Fruit fly (Drosophila melanogaster) whole organism, embryonic: ENCODE data around the gene CenB1A.

Experiments
- BEAF-32 ChIP-seq: fragments of 200-800 bp; sonication (Bioruptor generic); optimal IDR thresholded peaks from 3 replicates; lab custom pipeline; 2017; ENCODE audit warnings: missing biosample characterization, missing genetic modification characterization, mild to moderate bottlenecking, moderate library complexity, missing genetic modification reagents
- Bgb ChIP-seq: fragments of 200-800 bp; sonication (Bioruptor generic); IDR thresholded peaks from 2 replicates; pipeline ENCODE4 v1.3.6; 2022; ENCODE audit warnings: missing biosample characterization, missing genetic modification characterization; ENCODE audit not compliant: partially characterized antibody
- BtbVII ChIP-seq: fragments of 200-800 bp; sonication (Bioruptor generic); optimal IDR thresholded peaks from 3 replicates; lab custom pipeline; 2017; ENCODE audit warnings: missing biosample characterization, mild to moderate bottlenecking, missing genetic modification characterization
- CG10462 ChIP-seq: fragments of 200-800 bp; sonication (Bioruptor generic); optimal IDR thresholded peaks from 2 replicates; lab custom pipeline; 2016; ENCODE audit warnings: missing biosample characterization, missing genetic modification characterization
- CG10979 ChIP-seq: fragments of 200-800 bp; sonication (Bioruptor generic); optimal IDR thresholded peaks from 2 replicates; lab custom pipeline; 2018; ENCODE audit warnings: missing biosample characterization, mild to moderate bottlenecking, missing genetic modification characterization, moderate library complexity
- CG11247 ChIP-seq: fragments of 200-800 bp; sonication (Bioruptor generic); IDR thresholded peaks from 2 replicates; pipeline ENCODE4 v1.3.6; 2022; ENCODE audit warnings: missing biosample characterization, missing genetic modification characterization
- CG12769 ChIP-seq: fragments of 200-800 bp; sonication (Bioruptor generic); optimal IDR thresholded peaks from 2 replicates; lab custom pipeline; 2019; ENCODE audit warnings: missing biosample characterization, mild to moderate bottlenecking, missing genetic modification characterization, moderate library complexity
- CG13123 ChIP-seq: fragments of 200-800 bp; sonication (Bioruptor generic); optimal IDR thresholded peaks from 2 replicates; lab custom pipeline; 2016; ENCODE audit warnings: missing biosample characterization, missing genetic modification characterization
- CG13424 ChIP-seq: fragments of 200-800 bp; sonication (Bioruptor generic); optimal IDR thresholded peaks from 2 replicates; lab custom pipeline; 2019; ENCODE audit warnings: missing biosample characterization, mild to moderate bottlenecking, missing genetic modification characterization, moderate library complexity
- CG14014 ChIP-seq: fragments of 200-800 bp; sonication (Bioruptor generic); IDR thresholded peaks from 2 replicates; pipeline ENCODE4 v1.3.6; 2022; ENCODE audit warnings: missing biosample characterization, missing genetic modification characterization
- CG1602 ChIP-seq: fragments of 200-800 bp; sonication (Bioruptor generic); optimal IDR thresholded peaks from 3 replicates; lab custom pipeline; 2016; ENCODE audit warnings: missing biosample characterization, missing genetic modification characterization
- CG31441 ChIP-seq: fragments of 200-800 bp; sonication (Bioruptor generic); IDR thresholded peaks from 2 replicates; pipeline ENCODE4 v1.3.6; 2022; ENCODE audit warnings: missing biosample characterization, missing genetic modification characterization
- CG3163 ChIP-seq: fragments of 200-800 bp; sonication (Bioruptor generic); optimal IDR thresholded peaks from 3 replicates; lab custom pipeline; 2016; ENCODE audit warnings: missing biosample characterization, missing genetic modification characterization
- CG43689 ChIP-seq: fragments of 200-800 bp; sonication (Bioruptor generic); IDR thresholded peaks from 2 replicates; pipeline ENCODE4 v1.3.6; 2022; ENCODE audit warnings: missing biosample characterization, missing genetic modification characterization
- CG4854 ChIP-seq: fragments of 200-800 bp; sonication (Bioruptor generic); optimal IDR thresholded peaks from 2 replicates; lab custom pipeline; 2016; ENCODE audit warnings: missing biosample characterization, missing genetic modification characterization, inconsistent platforms
- CG6683 ChIP-seq: fragments of 200-800 bp; sonication (Bioruptor generic); optimal IDR thresholded peaks from 2 replicates; lab custom pipeline; 2017; ENCODE audit warnings: missing biosample characterization, mild to moderate bottlenecking, missing genetic modification characterization, missing genetic modification reagents
- CG6689 ChIP-seq: fragments of 200-800 bp; sonication (Bioruptor generic); IDR thresholded peaks from 2 replicates; pipeline ENCODE4 v1.3.6; 2022; ENCODE audit warnings: missing biosample characterization, missing genetic modification characterization
- CG8290 ChIP-seq, 3 experiments: fragments of 200-800 bp; sonication (Bioruptor generic); optimal IDR thresholded peaks; 2 replicates each; lab custom pipeline; 2016 to 2019; ENCODE audit warnings: missing biosample characterization in 3 of 3, missing genetic modification characterization in 3 of 3, mild to moderate bottlenecking in 2 of 3, moderate library complexity in 1 of 3
- CG8924 ChIP-seq: fragments of 200-800 bp; optimal IDR thresholded peaks from 3 replicates; lab custom pipeline; 2019; ENCODE audit warnings: missing biosample characterization, mild to moderate bottlenecking, missing genetic modification characterization, moderate library complexity
- Camta ChIP-seq: fragments of 200-800 bp; sonication (Bioruptor generic); optimal IDR thresholded peaks from 2 replicates; lab custom pipeline; 2016; ENCODE audit warnings: missing biosample characterization, missing genetic modification characterization
- D19B ChIP-seq: fragments of 200-800 bp; sonication (Bioruptor generic); optimal IDR thresholded peaks from 2 replicates; lab custom pipeline; 2017; ENCODE audit warnings: missing biosample characterization, mild to moderate bottlenecking, missing genetic modification characterization
- E2f2 ChIP-seq: fragments of 200-800 bp; sonication (Bioruptor generic); IDR thresholded peaks from 2 replicates; pipeline ENCODE4 v1.3.6; 2022; ENCODE audit warnings: missing biosample characterization, missing genetic modification characterization
- Hr51 ChIP-seq, 2 experiments: fragments of 200-800 bp; sonication (Bioruptor generic); optimal IDR thresholded peaks; 2 replicates in 1 of 2; 3 replicates in 1 of 2; lab custom pipeline; 2016 to 2018; ENCODE audit warnings: missing biosample characterization in 2 of 2, missing genetic modification characterization in 2 of 2, mild to moderate bottlenecking in 1 of 2, moderate library complexity in 1 of 2
- Lpt ChIP-seq: fragments of >200 bp; optimal IDR thresholded peaks from 2 replicates; lab custom pipeline; 2018; ENCODE audit warnings: missing biosample characterization, missing genetic modification characterization
- Mad ChIP-seq: fragments of 200-800 bp; sonication (Bioruptor generic); optimal IDR thresholded peaks from 2 replicates; lab custom pipeline; 2016; ENCODE audit warnings: missing biosample characterization, missing genetic modification characterization
- Pdp1 ChIP-seq, 2 experiments: fragments of 200-800 bp; sonication (Bioruptor generic); optimal IDR thresholded peaks; 3 replicates each; lab custom pipeline; 2016; ENCODE audit warnings: missing biosample characterization in 2 of 2, missing genetic modification characterization in 2 of 2, mild to moderate bottlenecking in 1 of 2, moderate library complexity in 1 of 2
- al ChIP-seq: fragments of 200-800 bp; sonication (Bioruptor generic); IDR thresholded peaks from 2 replicates; pipeline ENCODE4 v1.3.6; 2022; ENCODE audit warnings: missing biosample characterization, missing genetic modification characterization
- bbx ChIP-seq: fragments of 200-800 bp; sonication (Bioruptor generic); IDR thresholded peaks from 2 replicates; pipeline ENCODE4 v1.3.6; 2022; ENCODE audit warnings: missing biosample characterization, missing genetic modification characterization; ENCODE audit not compliant: partially characterized antibody
- cad ChIP-seq: fragments of >200 bp; optimal IDR thresholded peaks from 2 replicates; lab custom pipeline; 2017; ENCODE audit warnings: missing biosample characterization, missing genetic modification characterization
- cwo ChIP-seq: fragments of 200-800 bp; sonication (Bioruptor generic); optimal IDR thresholded peaks from 3 replicates; lab custom pipeline; 2017; ENCODE audit warnings: missing biosample characterization, missing genetic modification characterization, mild to moderate bottlenecking, moderate library complexity, missing genetic modification reagents
- dimm ChIP-seq: fragments of 200-800 bp; sonication (Bioruptor generic); IDR thresholded peaks from 2 replicates; pipeline ENCODE4 v1.3.6; 2022; ENCODE audit warnings: missing biosample characterization, missing genetic modification characterization
- dysf ChIP-seq: fragments of 200-800 bp; sonication (Bioruptor generic); IDR thresholded peaks from 3 replicates; pipeline ENCODE4 v1.3.6; 2022; ENCODE audit warnings: missing biosample characterization, missing genetic modification characterization
- exex ChIP-seq: fragments of 200-800 bp; sonication (Bioruptor generic); optimal IDR thresholded peaks from 4 replicates; lab custom pipeline; 2018; ENCODE audit warnings: missing biosample characterization, mild to moderate bottlenecking, missing genetic modification characterization, moderate library complexity
- hkb ChIP-seq, 2 experiments: fragments of 200-800 bp in 1 of 2; fragments of >200 bp in 1 of 2; sonication (Bioruptor generic) in 1 of 2; IDR thresholded peaks in 1 of 2; optimal IDR thresholded peaks in 1 of 2; 2 replicates each; pipeline versions ENCODE4 v1.3.6 to Lab custom; 2017 to 2022; ENCODE audit warnings: missing biosample characterization in 1 of 2, missing genetic modification characterization in 1 of 2
- mirr ChIP-seq: fragments of 200-800 bp; sonication (Bioruptor generic); optimal IDR thresholded peaks from 3 replicates; lab custom pipeline; 2018; ENCODE audit warnings: missing biosample characterization, mild to moderate bottlenecking, missing genetic modification characterization
- psq ChIP-seq: fragments of 200-800 bp; sonication (Bioruptor generic); optimal IDR thresholded peaks from 2 replicates; lab custom pipeline; 2017; ENCODE audit warnings: missing biosample characterization, missing genetic modification characterization
- rib ChIP-seq: fragments of 200-800 bp; sonication (Bioruptor generic); IDR thresholded peaks from 2 replicates; pipeline ENCODE4 v1.3.6; 2022; ENCODE audit warnings: missing biosample characterization, missing genetic modification characterization
- schlank ChIP-seq: fragments of 200-800 bp; sonication (Bioruptor generic); optimal IDR thresholded peaks from 2 replicates; lab custom pipeline; 2018; ENCODE audit warnings: missing biosample characterization, mild to moderate bottlenecking, missing genetic modification characterization
- sens-2 ChIP-seq: fragments of 200-800 bp; sonication (Bioruptor generic); IDR thresholded peaks from 2 replicates; pipeline ENCODE4 v1.3.6; 2022; ENCODE audit warnings: missing biosample characterization, missing genetic modification characterization
- sna ChIP-seq: fragments of 200-800 bp; sonication (Bioruptor generic); IDR thresholded peaks from 2 replicates; pipeline ENCODE4 v1.3.6; 2022; ENCODE audit warnings: missing biosample characterization, missing genetic modification characterization; ENCODE audit not compliant: partially characterized antibody
- sob ChIP-seq: fragments of 200-800 bp; sonication (Bioruptor generic); IDR thresholded peaks from 2 replicates; pipeline ENCODE4 v1.3.6; 2022; ENCODE audit warnings: missing biosample characterization, missing genetic modification characterization
- sqz ChIP-seq: fragments of 200-800 bp; sonication (Bioruptor generic); optimal IDR thresholded peaks from 3 replicates; lab custom pipeline; 2018; ENCODE audit warnings: missing biosample characterization, mild to moderate bottlenecking, missing genetic modification characterization
- sr ChIP-seq: fragments of 200-800 bp; sonication (Bioruptor generic); IDR thresholded peaks from 3 replicates; pipeline ENCODE4 v1.3.6; 2022; ENCODE audit warnings: missing biosample characterization, missing genetic modification characterization
- ttk ChIP-seq: fragments of 200-800 bp; sonication (Bioruptor generic); IDR thresholded peaks from 2 replicates; pipeline ENCODE4 v2.1.2; 2022; ENCODE audit warnings: missing biosample characterization, missing genetic modification characterization
- tup ChIP-seq: fragments of 200-800 bp; sonication (Bioruptor generic); optimal IDR thresholded peaks from 2 replicates; lab custom pipeline; 2016; ENCODE audit warnings: missing biosample characterization, mild to moderate bottlenecking, missing genetic modification characterization, moderate library complexity
- z ChIP-seq: fragments of 200-800 bp; sonication (Bioruptor generic); IDR thresholded peaks from 3 replicates; pipeline ENCODE4 v1.3.6; 2022; ENCODE audit warnings: missing biosample characterization, missing genetic modification characterization

The CenB1A gene

DNA sequence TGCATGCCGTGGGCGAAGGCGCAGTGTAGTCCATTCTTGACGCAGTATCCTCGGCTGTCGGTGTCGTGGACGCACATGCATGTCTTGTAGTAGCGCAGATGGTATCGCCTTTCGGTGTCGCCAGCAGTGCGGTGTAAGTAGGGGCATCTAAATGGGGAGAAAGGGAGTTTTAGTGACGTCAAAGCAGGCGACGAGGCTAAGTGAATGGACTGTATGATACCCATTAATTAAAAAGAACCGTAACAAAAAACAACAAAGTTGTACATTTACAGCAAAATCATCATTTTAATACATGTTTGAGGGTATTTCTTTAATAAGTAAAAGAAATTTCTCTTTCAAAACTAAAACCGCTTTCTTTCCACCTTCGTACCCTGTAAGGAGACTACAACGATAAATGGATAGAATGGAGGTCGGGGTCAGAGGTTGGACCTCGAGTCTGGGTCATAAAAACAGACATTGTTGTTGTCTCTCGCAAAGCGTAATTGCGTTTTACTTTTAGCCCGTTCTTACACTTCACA, 38.2 kb downstream of the CenB1A start (continued):
- no peak for TF ChIP-seq mirr (GFP tag; lab: Kevin White, UChicago)

- TF ChIP-seq Pdp1 (GFP tag; optimal IDR thresholded peaks at IDR 0.05; lab: Kevin White, UChicago), result peak in 1 of 2 experiments; percentile 21
- peak; percentile 54 for TF ChIP-seq bbx (GFP tag; lab: Robert Waterston, UW)
- TF ChIP-seq al, result no peak
- TF ChIP-seq CG13123 (GFP tag; lab: Kevin White, UChicago), result no peak
- TF ChIP-seq sob (GFP tag; lab: Robert Waterston, UW), result 0 out of 2 replicates have a peak, but pooled peaks have one; percentile 44
- TF ChIP-seq tup (GFP tag; lab: Kevin White, UChicago), result no peak
- no peak for TF ChIP-seq CG1602 (GFP tag; lab: Kevin White, UChicago)
- no peak for TF ChIP-seq exex (tag; lab: Kevin White, UChicago)
- peak; percentile 71; the same call in 1 of the 2 replicates for TF ChIP-seq rib
- peak; percentile 4 for TF ChIP-seq CG10462 (GFP tag; lab: Kevin White, UChicago)
- TF ChIP-seq dimm (GFP tag; lab: Robert Waterston, UW), result no peak
- TF ChIP-seq Camta (GFP tag; lab: Kevin White, UChicago), result no peak
- TF ChIP-seq CG12769 (tag; lab: Kevin White, UChicago), result peak; percentile 88
- peak; percentile 25 for TF ChIP-seq CG10979 (tag; lab: Kevin White, UChicago)
- TF ChIP-seq CG13424 (tag; lab: Kevin White, UChicago), result no peak
- peak; percentile 7; the same call in 1 of the 2 replicates for TF ChIP-seq CG14014 (GFP tag; lab: Robert Waterston, UW)
- TF ChIP-seq sqz (GFP tag; lab: Kevin White, UChicago), result peak; percentile 9
- no peak for TF ChIP-seq schlank (tag; lab: Kevin White, UChicago)
- TF ChIP-seq cwo (GFP tag; lab: Kevin White, UChicago), result no peak
- TF ChIP-seq sna, result no peak
- TF ChIP-seq Hr51 (GFP tag; optimal IDR thresholded peaks at IDR 0.05; lab: Kevin White, UChicago), result peak in 1 of 2 experiments; percentile 50
- TF ChIP-seq D19B (GFP tag; lab: Kevin White, UChicago), result no peak
- no peak for TF ChIP-seq CG8290 (GFP tag; optimal IDR thresholded peaks at IDR 0.05; lab: Kevin White, UChicago)
- peak; percentile 8 to 24 for TF ChIP-seq CG8290 (tag; optimal IDR thresholded peaks at IDR 0.05; lab: Kevin White, UChicago)
- TF ChIP-seq CG43689 (GFP tag; lab: Robert Waterston, UW), result no peak
- TF ChIP-seq hkb (optimal IDR thresholded peaks at IDR 0.05; lab: Kevin White, UChicago), result no peak
- TF ChIP-seq hkb (GFP tag; IDR thresholded peaks at IDR 0.05; lab: Robert Waterston, UW), result peak; percentile 34; the same call in 1 of the 2 replicates
- no peak for TF ChIP-seq z (GFP tag; lab: Robert Waterston, UW)
- peak; percentile 76 for TF ChIP-seq BtbVII (GFP tag; lab: Kevin White, UChicago)
- TF ChIP-seq CG8924 (tag; lab: Kevin White, UChicago), result peak; percentile 36
- 0 out of 2 replicates have a peak, but pooled peaks have one; percentile 25 for TF ChIP-seq CG6689 (GFP tag; lab: Robert Waterston, UW)
- no peak for TF ChIP-seq ttk (GFP tag; lab: Robert Waterston, UW)
- peak; percentile 14; the same call in 1 of the 2 replicates for TF ChIP-seq E2f2 (GFP tag; lab: Robert Waterston, UW)
- no peak for TF ChIP-seq BEAF-32
- no peak for TF ChIP-seq CG4854
- peak; percentile 81; the same call in 2 of the 3 replicates for TF ChIP-seq sr
- no peak for TF ChIP-seq CG31441 (GFP tag; lab: Robert Waterston, UW)
- TF ChIP-seq Mad, result no peak
- no peak for TF ChIP-seq dysf (GFP tag; lab: Robert Waterston, UW)
- peak; percentile 98 for TF ChIP-seq psq
- TF ChIP-seq Bgb (GFP tag; lab: Robert Waterston, UW), result 0 out of 2 replicates have a peak, but pooled peaks have one; percentile 15
- no peak for TF ChIP-seq sens-2 (GFP tag; lab: Robert Waterston, UW)
- no peak for TF ChIP-seq Lpt
- no peak for TF ChIP-seq CG3163 (GFP tag; lab: Kevin White, UChicago)
- peak; percentile 51 for TF ChIP-seq cad (GFP tag; lab: Kevin White, UChicago)
- peak; percentile 24 for TF ChIP-seq CG6683 (GFP tag; lab: Kevin White, UChicago)
- no peak for TF ChIP-seq CG11247
Measured at dm6 chr3R:23156865-23157515, 38.8 kb downstream of the CenB1A start.
